Fruit fly (Drosophila melanogaster) whole organism, adult: ENCODE results near the gene CG42259.

ENCODE experiments used
- CG11617 ChIP-seq: fragments of 200-800 bp; sonication (Bioruptor generic); optimal IDR thresholded peaks from 2 replicates; lab custom pipeline; 2017; ENCODE audit warnings: mild to moderate bottlenecking, missing biosample characterization, missing genetic modification reagents, missing genetic modification characterization
- CG12768 ChIP-seq: fragments of 200-800 bp; sonication (Bioruptor generic); optimal IDR thresholded peaks from 2 replicates; lab custom pipeline; 2017; ENCODE audit warnings: missing biosample characterization, missing genetic modification characterization, mild to moderate bottlenecking, moderate library complexity, missing genetic modification reagents
- CG14711 ChIP-seq: fragments of 200-800 bp; sonication (Bioruptor generic); optimal IDR thresholded peaks from 2 replicates; lab custom pipeline; 2018; ENCODE audit warnings: missing biosample characterization, mild to moderate bottlenecking, missing genetic modification characterization, moderate library complexity
- CG1620 ChIP-seq: fragments of 200-800 bp; sonication (Bioruptor generic); optimal IDR thresholded peaks from 2 replicates; lab custom pipeline; 2016; ENCODE audit warnings: missing biosample characterization, missing genetic modification characterization
- CG33017 ChIP-seq: fragments of 200-800 bp; sonication (Bioruptor generic); optimal IDR thresholded peaks from 2 replicates; lab custom pipeline; 2018; ENCODE audit warnings: missing biosample characterization, mild to moderate bottlenecking, missing genetic modification characterization, moderate library complexity
- CG5204 ChIP-seq: fragments of 200-800 bp; sonication (Bioruptor generic); optimal IDR thresholded peaks from 2 replicates; lab custom pipeline; 2016; ENCODE audit warnings: missing biosample characterization, missing genetic modification characterization
- CG7045 ChIP-seq: fragments of 200-800 bp; sonication (Bioruptor generic); optimal IDR thresholded peaks from 2 replicates; lab custom pipeline; 2017; ENCODE audit warnings: missing biosample characterization, mild to moderate bottlenecking, missing genetic modification characterization
- CG7101 ChIP-seq: fragments of 200-800 bp; sonication (Bioruptor generic); optimal IDR thresholded peaks from 2 replicates; lab custom pipeline; 2018; ENCODE audit warnings: missing biosample characterization, mild to moderate bottlenecking, missing genetic modification characterization, moderate library complexity
- Clk ChIP-seq: fragments of 200-800 bp; sonication (Bioruptor generic); optimal IDR thresholded peaks from 2 replicates; lab custom pipeline; 2017; ENCODE audit warnings: missing biosample characterization, missing genetic modification characterization
- Crg-1 ChIP-seq: fragments of 200-800 bp; sonication (Bioruptor generic); optimal IDR thresholded peaks from 2 replicates; lab custom pipeline; 2016; ENCODE audit warnings: missing biosample characterization, missing genetic modification characterization
- Hr96 ChIP-seq: fragments of 200-800 bp; sonication (Bioruptor generic); optimal IDR thresholded peaks from 2 replicates; lab custom pipeline; 2016; ENCODE audit warnings: missing biosample characterization, missing genetic modification characterization
- Mnt ChIP-seq: fragments of 200-800 bp; sonication (Bioruptor generic); optimal IDR thresholded peaks from 2 replicates; lab custom pipeline; 2016; ENCODE audit warnings: missing biosample characterization, mild to moderate bottlenecking, missing genetic modification characterization
- bab1 ChIP-seq: fragments of 200-800 bp; sonication (Bioruptor generic); optimal IDR thresholded peaks from 3 replicates; lab custom pipeline; 2019; ENCODE audit warnings: missing biosample characterization, mild to moderate bottlenecking, missing genetic modification characterization, moderate library complexity
- cic ChIP-seq: fragments of 200-800 bp; sonication (Bioruptor generic); optimal IDR thresholded peaks from 2 replicates; lab custom pipeline; 2017; ENCODE audit warnings: missing biosample characterization, mild to moderate bottlenecking, missing genetic modification characterization, moderate library complexity
- cnc ChIP-seq, 2 experiments: fragments of >200 bp; optimal IDR thresholded peaks; 2 replicates each; lab custom pipeline; 2017
- kay ChIP-seq: fragments of 200-800 bp; sonication (Bioruptor generic); peaks from one replicate; lab custom pipeline; 2016; ENCODE audit warnings: missing biosample characterization, missing genetic modification characterization, borderline replicate concordance
- ovo ChIP-seq: fragments of 200-800 bp; sonication (Bioruptor generic); optimal IDR thresholded peaks from 2 replicates; lab custom pipeline; 2016; ENCODE audit warnings: missing biosample characterization, missing genetic modification characterization
- pad ChIP-seq: fragments of 200-800 bp; sonication (Bioruptor generic); optimal IDR thresholded peaks from 3 replicates; lab custom pipeline; 2017; ENCODE audit warnings: missing biosample characterization, missing genetic modification characterization, mild to moderate bottlenecking, moderate library complexity, missing genetic modification reagents
- tj ChIP-seq: fragments of 200-800 bp; sonication (Bioruptor generic); optimal IDR thresholded peaks from 3 replicates; lab custom pipeline; 2017; ENCODE audit warnings: missing biosample characterization, mild to moderate bottlenecking, missing genetic modification characterization, moderate library complexity
- toe ChIP-seq: fragments of 200-800 bp; sonication (Bioruptor generic); optimal IDR thresholded peaks from 2 replicates; lab custom pipeline; 2016; ENCODE audit warnings: missing biosample characterization, missing genetic modification characterization

Gene CG42259

DNA sequence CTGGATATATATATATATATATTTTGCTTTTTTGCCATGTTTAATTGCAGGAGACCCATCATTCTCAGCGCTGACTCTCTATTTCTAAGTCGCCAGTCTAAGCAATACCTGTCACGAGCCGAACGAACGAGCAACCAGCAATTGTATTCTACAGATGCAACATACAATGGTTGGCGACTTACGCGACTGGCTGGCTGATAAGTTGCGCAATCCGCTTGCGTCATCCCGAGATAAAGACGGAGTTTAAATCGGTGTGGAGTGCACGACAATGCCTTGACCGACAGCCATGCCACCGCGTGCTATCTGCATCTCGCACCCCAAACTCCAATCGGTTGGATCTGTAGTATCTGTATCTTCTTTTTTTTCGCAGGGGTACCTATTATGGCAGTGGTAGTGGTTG is 36.4 kb downstream of the CG42259 start:
- TF ChIP-seq Clk: no peak
- no peak for TF ChIP-seq kay (GFP tag; lab: Kevin White, UChicago)
- no peak for TF ChIP-seq CG33017 (tag; lab: Kevin White, UChicago)
- TF ChIP-seq pad: no peak
- TF ChIP-seq CG7101 (tag; lab: Kevin White, UChicago): no peak
- TF ChIP-seq CG5204 (GFP tag; lab: Kevin White, UChicago): no peak
- no peak for TF ChIP-seq ovo
- no peak for TF ChIP-seq CG12768 (GFP tag; lab: Kevin White, UChicago)

DNA sequence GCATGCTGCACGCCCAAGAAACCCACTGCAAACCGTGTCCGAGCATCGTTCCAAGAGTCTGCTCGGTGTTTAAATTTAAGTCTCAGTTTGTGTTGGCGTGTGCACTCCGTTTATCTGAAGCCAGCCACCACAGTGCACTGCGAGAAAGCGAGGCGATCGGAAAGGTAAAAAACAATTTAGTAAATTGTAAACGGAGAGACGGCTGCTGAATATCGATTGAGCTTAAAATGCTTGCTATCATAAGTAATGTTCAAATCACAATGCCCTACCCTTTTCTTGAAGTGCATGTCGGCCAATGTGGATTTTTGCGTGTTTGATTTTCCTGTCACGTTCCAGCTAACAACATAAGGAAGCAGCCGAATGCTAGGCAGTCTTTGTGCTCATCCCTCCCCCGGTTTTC is 37.1 kb downstream of the CG42259 start:
- TF ChIP-seq CG7101 (tag; lab: Kevin White, UChicago) (no peak), CG33017 (tag; lab: Kevin White, UChicago) (no peak), ovo (no peak), CG14711 (no peak), pad (no peak), Mnt (GFP tag; lab: Kevin White, UChicago) (no peak), CG7045 (no peak), bab1 (GFP tag; lab: Kevin White, UChicago) (no peak), Crg-1 (GFP tag; lab: Kevin White, UChicago) (no peak), Clk (no peak), tj (no peak), Hr96 (GFP tag; lab: Kevin White, UChicago) (no peak), CG1620 (GFP tag; lab: Kevin White, UChicago) (no peak)

DNA sequence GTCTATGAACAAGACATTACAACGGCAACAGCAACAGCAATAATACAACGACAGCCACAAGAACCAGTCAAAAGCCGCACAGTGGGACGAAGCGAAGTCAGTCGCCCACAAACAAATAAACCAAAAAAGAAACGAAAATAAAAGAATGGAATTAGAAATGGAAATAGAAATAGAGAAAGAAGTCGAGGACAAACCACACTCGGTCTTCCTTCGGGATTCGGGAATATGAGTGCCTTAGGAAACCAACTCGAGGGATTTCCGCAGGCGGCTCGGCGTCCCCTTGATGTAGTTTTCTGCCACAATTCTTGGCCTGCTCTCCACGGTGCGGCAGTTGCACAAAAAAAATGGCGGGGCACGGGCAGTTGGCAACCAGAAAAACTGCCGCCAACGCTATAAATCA is 44.4 kb downstream of the CG42259 start:
- TF ChIP-seq CG7045 (no peak), CG33017 (tag; lab: Kevin White, UChicago) (no peak), tj (no peak), bab1 (GFP tag; lab: Kevin White, UChicago) (no peak), toe (no peak), CG12768 (GFP tag; lab: Kevin White, UChicago) (no peak), cnc (optimal IDR thresholded peaks at IDR 0.05; lab: Kevin White, UChicago) (no peak), CG11617 (GFP tag; lab: Kevin White, UChicago) (no peak), CG14711 (no peak), Hr96 (GFP tag; lab: Kevin White, UChicago) (no peak), Clk (no peak), kay (GFP tag; lab: Kevin White, UChicago) (no peak), Crg-1 (GFP tag; lab: Kevin White, UChicago) (no peak), CG7101 (tag; lab: Kevin White, UChicago) (no peak), CG1620 (GFP tag; lab: Kevin White, UChicago) (no peak), pad (no peak), Mnt (GFP tag; lab: Kevin White, UChicago) (no peak), CG5204 (GFP tag; lab: Kevin White, UChicago) (no peak), ovo (no peak)

DNA sequence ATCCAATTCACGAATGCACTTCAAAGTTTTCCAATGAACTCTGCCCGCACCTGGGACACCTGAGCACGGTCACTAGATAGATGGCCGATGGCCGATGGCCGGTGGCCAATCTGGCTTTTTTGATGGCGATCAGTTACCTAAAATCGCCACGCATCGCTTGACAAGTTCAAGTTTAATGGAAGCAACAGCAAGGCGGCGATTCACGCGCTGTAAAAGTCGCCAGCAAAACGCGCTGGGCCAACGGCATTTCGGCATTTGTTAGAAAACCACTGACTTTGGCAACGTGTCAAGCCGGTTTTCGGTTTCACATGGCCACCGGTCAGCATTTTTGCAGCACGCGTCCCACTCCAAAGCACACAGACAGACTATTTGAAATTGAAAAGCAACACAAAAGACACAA is 48.3 kb downstream of the CG42259 start:
- TF ChIP-seq CG5204 (GFP tag; lab: Kevin White, UChicago) (no peak), CG11617 (GFP tag; lab: Kevin White, UChicago) (no peak), cic (no peak)
